Worm (Caenorhabditis elegans) whole organism, late embryonic: ENCODE results near the gene T24C2.3.

ENCODE experiments used
- ama-1 ChIP-seq: fragments of 150-350 bp; optimal IDR thresholded peaks from 2 replicates; lab custom pipeline; 2014
- lin-11 ChIP-seq: fragments of 200-800 bp; sonication (Bioruptor generic); optimal IDR thresholded peaks from 2 replicates; lab custom pipeline; 2018; ENCODE audit warnings: mild to moderate bottlenecking, missing genetic modification characterization, missing compliant biosample characterization
- pag-3 ChIP-seq: sonication (generic microtip); optimal IDR thresholded peaks from 2 replicates; lab custom pipeline; 2016; ENCODE audit warnings: missing compliant biosample characterization, missing genetic modification characterization, borderline replicate concordance
- pqm-1 ChIP-seq: sonication (generic microtip); optimal IDR thresholded peaks from 2 replicates; lab custom pipeline; 2016; ENCODE audit warnings: missing genetic modification characterization, missing compliant biosample characterization
- tbx-2 ChIP-seq: sonication (generic microtip); optimal IDR thresholded peaks from 2 replicates; lab custom pipeline; 2016; ENCODE audit warnings: missing genetic modification characterization, missing compliant biosample characterization
- unc-55 ChIP-seq: sonication (generic microtip); optimal IDR thresholded peaks from 2 replicates; lab custom pipeline; 2017; ENCODE audit warnings: missing biosample characterization, missing genetic modification reagents, missing genetic modification characterization

DNA sequence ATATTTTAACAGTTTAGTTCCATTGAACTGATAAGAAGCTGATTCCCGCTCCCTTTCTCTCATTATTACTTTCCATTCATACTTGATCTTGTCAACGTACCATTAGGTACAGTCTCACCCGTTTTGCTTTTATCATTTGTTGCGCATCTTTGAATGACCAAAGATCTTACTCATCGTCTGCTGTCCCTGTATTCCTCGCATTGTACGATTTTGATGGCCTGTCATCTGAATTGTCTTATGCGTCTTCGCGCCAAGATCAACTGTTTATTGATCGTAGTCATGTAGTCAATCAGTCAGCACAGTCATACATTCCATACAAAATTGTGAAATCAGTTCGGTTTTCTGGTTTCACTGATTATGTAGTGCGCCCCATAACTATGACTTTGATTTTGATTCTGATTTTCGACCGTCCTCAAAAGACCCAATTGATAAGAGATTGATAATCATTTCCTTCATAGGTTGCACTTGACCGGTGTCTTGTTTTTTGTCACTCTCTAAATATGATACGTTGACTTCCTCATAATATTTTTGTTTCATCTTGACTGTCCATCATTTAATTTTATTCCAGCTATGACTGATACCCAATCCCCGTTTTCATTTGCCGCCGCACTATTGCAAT, 14.7 kb downstream of the T24C2.3 start, which contains the start of gene nhr-3:
- no peak for TF ChIP-seq ama-1 (lab: Kevin White, UChicago)
- TF ChIP-seq pqm-1 (tag; lab: Kevin White, UChicago): no peak
- TF ChIP-seq lin-11: no peak
- TF ChIP-seq pag-3 (tag; lab: Kevin White, UChicago): no peak
- TF ChIP-seq tbx-2 (tag; lab: Kevin White, UChicago): no peak
- no peak for TF ChIP-seq unc-55 (GFP tag; lab: Kevin White, UChicago)
